Worm (Caenorhabditis elegans) whole organism, young adult: ENCODE results near the gene F55G1.7.
A peak's percentile ranks its signal among the peaks of the same experiment; 100 is the strongest.

Experiments
- C17E4.6 ChIP-seq: fragments of 200-800 bp; sonication (Bioruptor generic); IDR thresholded peaks from 2 replicates; pipeline ENCODE4 v1.3.6; 2022; ENCODE audit warnings: missing genetic modification reagents, missing genetic modification characterization, missing compliant biosample characterization
- ama-1 ChIP-seq, 3 experiments: fragments of 150-350 bp in 1 of 3; sonication (generic microtip) in 2 of 3; optimal IDR thresholded peaks; 2 replicates each; lab custom pipeline; 2014 to 2018; ENCODE audit warnings: missing biosample characterization in 2 of 3, missing genetic modification characterization in 2 of 3, missing genetic modification reagents in 2 of 3
- aptf-2 ChIP-seq: fragments of 200-800 bp; sonication (Bioruptor generic); conservative IDR thresholded peaks from 2 replicates; pipeline ENCODE4 v1.3.6; 2022; ENCODE audit warnings: missing genetic modification reagents, missing genetic modification characterization, missing compliant biosample characterization
- attf-6 ChIP-seq: fragments of 200-800 bp; sonication (Bioruptor generic); IDR thresholded peaks from 2 replicates; pipeline ENCODE4 v1.3.6; 2022; ENCODE audit warnings: missing genetic modification reagents, missing genetic modification characterization, missing compliant biosample characterization
- dpff-1 ChIP-seq: sonication (generic microtip); optimal IDR thresholded peaks from 2 replicates; lab custom pipeline; 2017; ENCODE audit warnings: mild to moderate bottlenecking, missing genetic modification characterization, missing compliant biosample characterization
- dpl-1 ChIP-seq: fragments of 150-350 bp; optimal IDR thresholded peaks from 2 replicates; lab custom pipeline; 2014; ENCODE audit warnings: missing biosample characterization, missing genetic modification reagents, missing genetic modification characterization
- fkh-3 ChIP-seq: sonication (generic microtip); optimal IDR thresholded peaks from 2 replicates; lab custom pipeline; 2016; ENCODE audit warnings: mild to moderate bottlenecking, missing genetic modification characterization, missing compliant biosample characterization
- hsf-1 ChIP-seq: fragments of 200-800 bp; sonication (Bioruptor generic); IDR thresholded peaks from 2 replicates; pipeline ENCODE4 v1.3.6; 2022; ENCODE audit warnings: missing genetic modification reagents, missing genetic modification characterization, missing compliant biosample characterization
- nhr-90 ChIP-seq: sonication (generic microtip); optimal IDR thresholded peaks from 2 replicates; lab custom pipeline; 2016; ENCODE audit warnings: missing genotype, mild to moderate bottlenecking, missing genetic modification characterization, missing compliant biosample characterization
- pbrm-1 ChIP-seq: fragments of 200-800 bp; sonication (Bioruptor generic); IDR thresholded peaks from 2 replicates; pipeline ENCODE4 v1.3.6; 2022; ENCODE audit warnings: missing genetic modification reagents, missing genetic modification characterization, missing compliant biosample characterization
- snpc-4 ChIP-seq, 5 experiments: fragments of 150-350 bp in 1 of 5; sonication (generic microtip) in 4 of 5; optimal IDR thresholded peaks; 2 replicates each; lab custom pipeline; 2014 to 2018; ENCODE audit warnings: missing genetic modification characterization in 5 of 5, missing biosample characterization in 3 of 5, antibody characterized with exemption in 2 of 5, mild to moderate bottlenecking in 2 of 5, missing compliant biosample characterization in 2 of 5, missing genotype in 2 of 5, moderate library complexity in 2 of 5, missing genetic modification reagents in 1 of 5
- unc-130 ChIP-seq: sonication (generic microtip); optimal IDR thresholded peaks from 2 replicates; lab custom pipeline; 2016; ENCODE audit warnings: missing genetic modification reagents, missing genetic modification characterization, missing compliant biosample characterization
- ztf-18 ChIP-seq: sonication (generic microtip); optimal IDR thresholded peaks from 2 replicates; lab custom pipeline; 2016; ENCODE audit warnings: missing genotype, mild to moderate bottlenecking, missing genetic modification characterization, missing compliant biosample characterization

DNA sequence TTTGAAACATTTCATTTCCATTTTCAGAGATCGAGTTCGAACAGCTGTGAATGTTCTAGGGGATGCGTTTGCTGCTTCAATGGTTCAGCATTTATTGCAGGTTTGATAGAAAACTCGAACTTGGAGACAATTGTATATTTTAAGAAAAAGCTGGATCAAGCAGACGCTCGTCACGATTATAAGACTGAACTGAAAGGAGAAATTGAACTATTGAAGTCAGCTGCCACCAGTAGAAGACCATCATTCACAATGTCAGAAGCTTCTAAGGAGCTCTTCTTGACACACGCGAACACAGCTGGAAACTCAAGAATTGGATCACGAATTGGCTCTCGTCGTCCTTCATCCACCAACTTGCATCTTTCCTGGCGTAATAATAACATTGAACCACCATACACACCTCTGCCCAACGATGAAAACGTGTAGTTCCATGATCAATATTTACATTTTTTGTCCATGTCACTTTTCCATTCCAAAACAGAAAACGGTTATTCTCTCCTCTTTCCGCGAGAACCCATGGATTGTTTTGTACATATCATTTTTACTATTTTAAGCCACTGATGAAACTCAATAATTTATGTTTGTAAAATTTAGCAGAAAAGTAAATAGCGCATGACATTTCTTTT, 36.3 kb upstream of the F55G1.7 start:
- TF ChIP-seq aptf-2 (GFP tag; lab: Robert Waterston, UW) (no peak), attf-6 (GFP tag; lab: Robert Waterston, UW) (peak; percentile 50), dpl-1 (GFP tag; lab: Kevin White, UChicago) (no peak), hsf-1 (peak; percentile 67), pbrm-1 (GFP tag; lab: Robert Waterston, UW) (peak; percentile 61; the same call in 1 of the 2 replicates), nhr-90 (tag; lab: Kevin White, UChicago) (peak; percentile 38), ama-1 (optimal IDR thresholded peaks at IDR 0.05; lab: Kevin White, UChicago) (peak; percentile 93), ama-1 (GFP tag; optimal IDR thresholded peaks at IDR 0.05; lab: Kevin White, UChicago) (peak; percentile 54 to 70), snpc-4 (GFP tag; optimal IDR thresholded peaks at IDR 0.05; lab: Kevin White, UChicago) (no peak), snpc-4 (tag; optimal IDR thresholded peaks at IDR 0.05; lab: Kevin White, UChicago) (peak in 2 of 4 experiments; percentile 35 to 47), ztf-18 (tag; lab: Kevin White, UChicago) (no peak), C17E4.6 (GFP tag; lab: Robert Waterston, UW) (no peak), unc-130 (GFP tag; lab: Kevin White, UChicago) (peak; percentile 20), dpff-1 (tag; lab: Kevin White, UChicago) (no peak), fkh-3 (no peak)
